Worm (Caenorhabditis elegans) whole organism, L4 larva: ENCODE data around the gene F31F4.11.

ENCODE experiments used
- F10B5.3 ChIP-seq: sonication (generic microtip); optimal IDR thresholded peaks from 2 replicates; lab custom pipeline; 2016; ENCODE audit warnings: mild to moderate bottlenecking, missing genetic modification characterization, missing compliant biosample characterization
- attf-4 ChIP-seq: sonication (generic microtip); optimal IDR thresholded peaks from 3 replicates; lab custom pipeline; 2017; ENCODE audit warnings: missing biosample characterization, missing genetic modification characterization
- ceh-20 ChIP-seq: fragments of 200-800 bp; sonication (Bioruptor generic); IDR thresholded peaks from 2 replicates; pipeline ENCODE4 v1.3.6; 2022; ENCODE audit warnings: missing genetic modification reagents, missing genetic modification characterization, missing compliant biosample characterization
- ceh-82 ChIP-seq: sonication (generic microtip); optimal IDR thresholded peaks from 2 replicates; lab custom pipeline; 2017; ENCODE audit warnings: missing biosample characterization, missing genetic modification characterization
- ces-1 ChIP-seq: fragments of 150-350 bp; sonication (generic microtip); optimal IDR thresholded peaks from 4 replicates; lab custom pipeline; 2014; ENCODE audit warnings: missing biosample characterization, missing genetic modification reagents, missing genetic modification characterization
- daf-16 ChIP-seq, 3 experiments: sonication (generic microtip); optimal IDR thresholded peaks; 2 replicates each; lab custom pipeline; 2016 to 2017; ENCODE audit warnings: missing genetic modification characterization in 3 of 3, missing genetic modification reagents in 3 of 3, mild to moderate bottlenecking in 2 of 3, missing compliant biosample characterization in 2 of 3, missing biosample characterization in 1 of 3, moderate library complexity in 1 of 3
- daf-19 ChIP-seq: fragments of 200-800 bp; sonication (Bioruptor generic); conservative IDR thresholded peaks from 2 replicates; pipeline ENCODE4 v1.3.6; 2022; ENCODE audit warnings: missing genetic modification characterization, missing compliant biosample characterization
- daf-8 ChIP-seq: fragments of 200-800 bp; sonication (Bioruptor generic); IDR thresholded peaks from 2 replicates; pipeline ENCODE4 v1.3.6; 2022; ENCODE audit warnings: missing genetic modification characterization, missing compliant biosample characterization
- duxl-1 ChIP-seq: sonication (generic microtip); optimal IDR thresholded peaks from 2 replicates; lab custom pipeline; 2016; ENCODE audit warnings: mild to moderate bottlenecking, missing genetic modification characterization, moderate library complexity, missing compliant biosample characterization; ENCODE audit not compliant: poor library complexity
- hlh-11 ChIP-seq: fragments of 200-800 bp; sonication (Bioruptor generic); optimal IDR thresholded peaks from 2 replicates; lab custom pipeline; 2018; ENCODE audit warnings: mild to moderate bottlenecking, missing genetic modification characterization, missing compliant biosample characterization
- hmg-1.1 ChIP-seq: fragments of 200-800 bp; sonication (Bioruptor generic); IDR thresholded peaks from 2 replicates; pipeline ENCODE4 v1.3.6; 2022; ENCODE audit warnings: missing genetic modification reagents, missing genetic modification characterization, missing compliant biosample characterization
- jun-1 ChIP-seq: fragments of 150-350 bp; optimal IDR thresholded peaks from 2 replicates; lab custom pipeline; 2014; ENCODE audit warnings: missing biosample characterization, missing genetic modification reagents, missing genetic modification characterization
- lim-7 ChIP-seq: fragments of 200-800 bp; sonication (Bioruptor generic); IDR thresholded peaks from 2 replicates; pipeline ENCODE4 v1.3.6; 2022; ENCODE audit warnings: missing genetic modification characterization, missing compliant biosample characterization
- lin-1 ChIP-seq: fragments of 200-800 bp; sonication (Bioruptor generic); IDR thresholded peaks from 2 replicates; pipeline ENCODE4 v1.3.6; 2022; ENCODE audit warnings: missing genetic modification reagents, missing genetic modification characterization, missing compliant biosample characterization
- lin-15B ChIP-seq: fragments of 150-350 bp; sonication (generic microtip); optimal IDR thresholded peaks from 3 replicates; lab custom pipeline; 2014; ENCODE audit warnings: missing biosample characterization, missing genetic modification characterization
- lin-29 ChIP-seq: fragments of 200-800 bp; sonication (Bioruptor generic); IDR thresholded peaks from 2 replicates; pipeline ENCODE4 v1.3.6; 2022; ENCODE audit warnings: missing genetic modification reagents, missing genetic modification characterization, missing compliant biosample characterization
- lin-38 ChIP-seq: fragments of 200-800 bp; sonication (Bioruptor generic); IDR thresholded peaks from 2 replicates; pipeline ENCODE4 v1.3.6; 2022; ENCODE audit warnings: missing genetic modification reagents, missing genetic modification characterization, missing compliant biosample characterization
- lin-39 ChIP-seq: fragments of 150-350 bp; optimal IDR thresholded peaks from 2 replicates; lab custom pipeline; 2014; ENCODE audit warnings: missing biosample characterization, missing genetic modification reagents, missing genetic modification characterization
- mdl-1 ChIP-seq, 2 experiments: fragments of 150-350 bp in 1 of 2; sonication (generic microtip) in 1 of 2; optimal IDR thresholded peaks; 2 replicates each; lab custom pipeline; 2014 to 2017; ENCODE audit warnings: missing biosample characterization in 2 of 2, missing genetic modification characterization in 2 of 2
- mdt-29 ChIP-seq: fragments of 200-800 bp; sonication (Bioruptor generic); IDR thresholded peaks from 2 replicates; pipeline ENCODE4 v1.3.6; 2022; ENCODE audit warnings: missing genetic modification reagents, missing genetic modification characterization, missing compliant biosample characterization
- nhr-28 ChIP-seq: fragments of 150-350 bp; optimal IDR thresholded peaks from 2 replicates; lab custom pipeline; 2014; ENCODE audit warnings: missing biosample characterization, missing genetic modification characterization
- pha-4 ChIP-seq, 2 experiments: fragments of 150-350 bp in 1 of 2; fragments of 200-800 bp in 1 of 2; sonication (Bioruptor generic) in 1 of 2; IDR thresholded peaks in 1 of 2; optimal IDR thresholded peaks in 1 of 2; 2 replicates each; pipeline versions ENCODE4 v1.3.6 to Lab custom; 2014 to 2022; ENCODE audit warnings: missing genetic modification characterization in 2 of 2, missing genetic modification reagents in 2 of 2, missing biosample characterization in 1 of 2, missing compliant biosample characterization in 1 of 2
- pqm-1 ChIP-seq: sonication (generic microtip); optimal IDR thresholded peaks from 2 replicates; lab custom pipeline; 2017; ENCODE audit warnings: missing biosample characterization, missing genetic modification characterization
- sdz-12 ChIP-seq: fragments of 200-800 bp; sonication (Bioruptor generic); optimal IDR thresholded peaks from 2 replicates; lab custom pipeline; 2018; ENCODE audit warnings: mild to moderate bottlenecking, missing genetic modification characterization, missing compliant biosample characterization
- snpc-1.2 ChIP-seq: fragments of 200-800 bp; sonication (Bioruptor generic); IDR thresholded peaks from 2 replicates; pipeline ENCODE4 v1.3.6; 2022; ENCODE audit warnings: missing genetic modification reagents, missing genetic modification characterization, missing compliant biosample characterization
- spr-3 ChIP-seq: fragments of 200-800 bp; sonication (Bioruptor generic); optimal IDR thresholded peaks from 2 replicates; lab custom pipeline; 2018; ENCODE audit warnings: mild to moderate bottlenecking, missing genetic modification characterization, missing compliant biosample characterization
- tag-97 ChIP-seq: fragments of 200-800 bp; sonication (Bioruptor generic); IDR thresholded peaks from 2 replicates; pipeline ENCODE4 v1.3.6; 2022; ENCODE audit warnings: missing genetic modification characterization, missing compliant biosample characterization
- tra-1 ChIP-seq: fragments of 200-800 bp; sonication (Bioruptor generic); IDR thresholded peaks from 2 replicates; pipeline ENCODE4 v1.3.6; 2022; ENCODE audit warnings: missing genetic modification reagents, missing genetic modification characterization, missing compliant biosample characterization
- zip-2 ChIP-seq: fragments of 150-350 bp; optimal IDR thresholded peaks from 2 replicates; lab custom pipeline; 2014; ENCODE audit warnings: missing biosample characterization, missing genetic modification characterization

The F31F4.11 gene

DNA sequence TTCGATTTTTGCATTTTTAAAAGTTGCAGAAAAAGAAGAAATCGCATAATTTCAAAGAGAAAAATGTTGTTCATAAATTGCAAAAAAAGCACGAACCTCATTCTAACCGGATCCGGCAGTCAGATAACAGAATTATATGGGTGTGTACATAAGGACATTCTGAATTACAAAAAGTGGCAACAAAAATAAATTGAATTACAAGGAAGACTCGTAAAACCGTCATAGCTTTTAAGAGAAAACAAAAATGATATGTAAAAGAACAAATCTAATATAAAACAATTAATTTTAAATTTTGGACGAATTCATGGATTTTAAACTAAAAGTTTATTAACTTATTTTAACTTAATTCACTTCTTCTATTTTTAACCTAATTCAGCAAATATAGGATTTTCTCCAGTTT is 4.0 kb downstream of the F31F4.11 start, which contains the start of gene F31F4.17:
Gene F31F4.17, minus strand, starts transcription at position 101 of the 400 bp plus-strand sequence.
- TF ChIP-seq lin-29 (no peak), hlh-11 (tag; lab: Kevin White, UChicago) (no peak), daf-16 (GFP tag; optimal IDR thresholded peaks at IDR 0.05; lab: Kevin White, UChicago) (no peak), daf-16 (tag; optimal IDR thresholded peaks at IDR 0.05; lab: Kevin White, UChicago) (no peak), ces-1 (GFP tag; lab: Kevin White, UChicago) (no peak)

ce11 chrV:658140-658539 is 6.1 kb downstream of the F31F4.11 start:
- peak; percentile 59; the same call in 1 of the 2 replicates for TF ChIP-seq lim-7 (GFP tag; lab: Robert Waterston, UW)

DNA sequence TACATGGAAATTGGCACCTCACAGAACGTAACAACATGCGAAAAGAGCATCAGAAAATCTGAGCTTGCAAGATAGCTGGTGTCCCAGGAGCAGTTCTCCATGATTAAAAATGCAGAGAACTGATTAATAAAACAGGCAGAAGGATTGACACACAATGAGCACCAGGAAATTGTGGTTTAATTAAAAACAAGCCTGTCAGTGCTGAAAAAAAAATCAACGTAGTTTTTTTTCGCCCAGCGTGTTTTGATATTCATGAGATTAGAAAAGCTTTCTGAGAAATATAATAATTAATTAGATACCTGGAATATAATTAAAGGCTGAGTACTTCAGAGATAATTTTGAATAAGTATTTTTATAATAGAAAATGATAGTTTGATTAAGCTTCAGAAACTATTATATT is 6.6 kb downstream of the F31F4.11 start, which contains the start of gene srh-246:
Gene srh-246, minus strand, starts transcription at position 101 of the 400 bp plus-strand sequence.
- no peak for TF ChIP-seq lin-38 (GFP tag; lab: Robert Waterston, UW)
- no peak for TF ChIP-seq mdt-29 (GFP tag; lab: Robert Waterston, UW)
- no peak for TF ChIP-seq snpc-1.2

DNA sequence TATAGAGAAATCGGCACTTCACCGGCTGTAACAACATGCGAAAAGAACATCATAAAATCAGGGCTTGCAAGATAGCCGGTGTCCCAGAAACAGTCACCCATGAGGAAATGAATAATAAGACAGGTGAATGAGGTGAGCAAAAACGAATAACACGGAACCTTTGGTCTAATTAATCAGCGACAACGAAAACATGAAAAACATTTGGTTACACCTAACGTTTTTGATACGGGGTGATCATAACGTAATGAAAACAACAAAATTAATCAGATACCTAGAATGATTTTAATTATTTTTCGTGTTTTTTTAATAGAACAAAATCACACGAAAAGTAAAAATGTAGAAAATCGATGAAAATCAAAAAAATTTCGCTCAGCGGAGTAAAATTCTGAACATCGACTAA is 8.4 kb downstream of the F31F4.11 start, which contains the start of gene srh-245:
Gene srh-245, minus strand, starts transcription at position 101 of the 400 bp plus-strand sequence.
- TF ChIP-seq nhr-28 (tag; lab: Kevin White, UChicago) = no peak
- TF ChIP-seq hmg-1.1 (GFP tag; lab: Robert Waterston, UW) = no peak
- TF ChIP-seq lin-15B (tag; lab: Kevin White, UChicago) = no peak
- TF ChIP-seq lin-39 (tag; lab: Kevin White, UChicago) = no peak
- no peak for TF ChIP-seq tag-97 (GFP tag; lab: Robert Waterston, UW)
- no peak for TF ChIP-seq daf-19 (GFP tag; lab: Robert Waterston, UW)
- no peak for TF ChIP-seq lin-1 (GFP tag; lab: Robert Waterston, UW)
- no peak for TF ChIP-seq F10B5.3 (tag; lab: Kevin White, UChicago)
- TF ChIP-seq ceh-82 (tag; lab: Kevin White, UChicago) = no peak
- TF ChIP-seq pha-4 (GFP tag; IDR thresholded peaks at IDR 0.05; lab: Robert Waterston, UW) = no peak
- TF ChIP-seq pha-4 (tag; optimal IDR thresholded peaks at IDR 0.05; lab: Kevin White, UChicago) = no peak
- TF ChIP-seq pqm-1 (tag; lab: Kevin White, UChicago) = no peak
- no peak for TF ChIP-seq duxl-1 (tag; lab: Kevin White, UChicago)
- no peak for TF ChIP-seq mdl-1 (tag; optimal IDR thresholded peaks at IDR 0.05; lab: Kevin White, UChicago)
- TF ChIP-seq spr-3 (GFP tag; lab: Kevin White, UChicago) = no peak

DNA sequence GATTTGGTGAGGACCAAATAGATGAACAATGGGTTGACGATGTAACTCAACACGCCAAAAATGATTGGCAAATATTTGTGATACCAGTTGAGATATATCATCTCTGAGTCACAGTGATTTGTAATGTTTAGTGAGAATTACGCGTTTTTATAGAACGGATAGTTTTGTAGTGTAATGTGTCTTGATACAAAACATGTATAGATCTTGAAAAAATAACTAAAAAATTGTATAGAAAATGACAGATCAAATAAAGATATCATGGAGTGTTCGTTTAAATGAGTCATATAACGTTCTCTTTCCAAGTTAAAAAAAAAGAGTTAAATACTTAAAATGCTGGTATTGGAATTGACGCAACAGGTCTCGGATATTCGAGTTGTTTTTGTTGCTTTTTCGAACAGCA is 9.8 kb downstream of the F31F4.11 start, which contains the start of gene srj-6:
Gene srj-6, minus strand, starts transcription at position 101 of the 400 bp plus-strand sequence.
- TF ChIP-seq sdz-12 (GFP tag; lab: Kevin White, UChicago) (no peak), tra-1 (GFP tag; lab: Robert Waterston, UW) (no peak), zip-2 (no peak), attf-4 (no peak), jun-1 (tag; lab: Kevin White, UChicago) (no peak), ceh-20 (GFP tag; lab: Robert Waterston, UW) (no peak)
- TF ChIP-seq, all 104 proteins: peak for 0

- TF ChIP-seq daf-8 (GFP tag; lab: Robert Waterston, UW) (no peak), daf-19 (GFP tag; lab: Robert Waterston, UW) (no peak), jun-1 (tag; lab: Kevin White, UChicago) (no peak), lin-15B (tag; lab: Kevin White, UChicago) (no peak)
- TF ChIP-seq, all 104 proteins: peak for 0
Observed at ce11 chrV:652940-653339, 11.3 kb downstream of the F31F4.11 start, which contains the start of gene srj-5. Gene srj-5, minus strand, starts transcription at chrV:653040.
